Worm (Caenorhabditis elegans): ENCODE data around the gene srr-7.

The srr-7 gene

ce11 chrV:15082291-15082690 lies 45.8 kb upstream of the srr-7 start, which contains the start of the genes C01G10.10 and C01G10.9 (continued):
- TF ChIP-seq madf-6 (GFP tag; IDR thresholded peaks at IDR 0.05) (peak; percentile 54), tbx-9 (tag; optimal IDR thresholded peaks at IDR 0.05; ENCODE audit: borderline replicate concordance) (no peak), mxl-1 (tag; optimal IDR thresholded peaks at IDR 0.05) (no peak), madf-10 (tag; optimal IDR thresholded peaks at IDR 0.05) (no peak), ztf-18 (tag; optimal IDR thresholded peaks at IDR 0.05) (no peak), F23B12.7 (tag; optimal IDR thresholded peaks at IDR 0.05; ENCODE audit: insufficient read depth) (peak; percentile 16), ZK185.1 (tag; optimal IDR thresholded peaks at IDR 0.05; ENCODE audit: poor library complexity, severe bottlenecking) (peak; percentile 76), ceh-40 (GFP tag; IDR thresholded peaks at IDR 0.05) (no peak), athp-1 (tag; optimal IDR thresholded peaks at IDR 0.05) (no peak), rcor-1 (GFP tag; IDR thresholded peaks at IDR 0.05) (no peak), snpc-4 (GFP tag; optimal IDR thresholded peaks at IDR 0.05) (no peak), snpc-4 (tag; optimal IDR thresholded peaks at IDR 0.05) (peak in 2 of 4 experiments; percentile 32 to 54), zim-3 (tag; optimal IDR thresholded peaks at IDR 0.05) (no peak), lsl-1 (GFP tag; optimal IDR thresholded peaks at IDR 0.05) (peak; percentile 19), ccch-3 (GFP tag; optimal IDR thresholded peaks at IDR 0.05) (no peak), lin-40 (tag; optimal IDR thresholded peaks at IDR 0.05) (peak; percentile 50), sptf-2 (GFP tag; optimal IDR thresholded peaks at IDR 0.05) (no peak), ceh-27 (GFP tag; optimal IDR thresholded peaks at IDR 0.05) (peak; percentile 52), nhr-80 (tag; optimal IDR thresholded peaks at IDR 0.05) (no peak), K12H6.12 (tag; optimal IDR thresholded peaks at IDR 0.05) (peak; percentile 2), let-607 (tag; optimal IDR thresholded peaks at IDR 0.05) (peak in 1 of 2 experiments; percentile 54), F33H1.4 (GFP tag; IDR thresholded peaks at IDR 0.05) (peak; percentile 26; the same call in 1 of the 2 replicates), T07F8.4 (tag; optimal IDR thresholded peaks at IDR 0.05) (no peak), mcd-1 (GFP tag; IDR thresholded peaks at IDR 0.05) (peak; percentile 68), pha-4 (tag; optimal IDR thresholded peaks at IDR 0.05) (no peak), F55B11.4 (tag; optimal IDR thresholded peaks at IDR 0.05; ENCODE audit: borderline replicate concordance, insufficient read depth) (no peak), F22D6.2 (tag; optimal IDR thresholded peaks at IDR 0.05) (peak; percentile 8), dox-1 (GFP tag; IDR thresholded peaks at IDR 0.05) (0 out of 2 replicates have a peak, but pooled peaks have one; percentile 18), bed-2 (GFP tag; IDR thresholded peaks at IDR 0.05) (0 out of 2 replicates have a peak, but pooled peaks have one; percentile 42), Y53G8AR.9 (GFP tag; conservative IDR thresholded peaks at IDR 0.05) (no peak), T26A5.8 (tag; optimal IDR thresholded peaks at IDR 0.05) (no peak), him-1 (tag; optimal IDR thresholded peaks at IDR 0.05) (peak; percentile 28), bed-1 (GFP tag; IDR thresholded peaks at IDR 0.05) (no peak), Y53F4B.3 (GFP tag; IDR thresholded peaks at IDR 0.05) (no peak), B0261.1 (tag; optimal IDR thresholded peaks at IDR 0.05) (no peak)

ce11 chrV:15083659-15084058 lies 44.4 kb upstream of the srr-7 start:
- TF ChIP-seq snpc-4 (GFP tag; optimal IDR thresholded peaks at IDR 0.05): no peak
- peak in 1 of 4 experiments; percentile 28 for TF ChIP-seq snpc-4 (tag; optimal IDR thresholded peaks at IDR 0.05)
- TF ChIP-seq sdz-38 (tag; optimal IDR thresholded peaks at IDR 0.05): no peak
- no peak for TF ChIP-seq egl-44 (GFP tag; IDR thresholded peaks at IDR 0.05)
- no peak for TF ChIP-seq nfya-1 (tag; optimal IDR thresholded peaks at IDR 0.05; ENCODE audit: borderline replicate concordance, insufficient read depth)
- no peak for TF ChIP-seq rcor-1 (GFP tag; IDR thresholded peaks at IDR 0.05)
- no peak for TF ChIP-seq tbx-9 (tag; optimal IDR thresholded peaks at IDR 0.05; ENCODE audit: borderline replicate concordance)
- TF ChIP-seq hrde-1 (tag; optimal IDR thresholded peaks at IDR 0.05; ENCODE audit: borderline replicate concordance): no peak
- TF ChIP-seq rpc-1 (optimal IDR thresholded peaks at IDR 0.05): no peak
- no peak for TF ChIP-seq rpc-1 (tag; optimal IDR thresholded peaks at IDR 0.05)
- TF ChIP-seq Y67H2A.10 (GFP tag; conservative IDR thresholded peaks at IDR 0.05): no peak
- TF ChIP-seq nfyb-1 (GFP tag; IDR thresholded peaks at IDR 0.05): 0 out of 2 replicates have a peak, but pooled peaks have one; percentile 27
- TF ChIP-seq ccch-3 (GFP tag; optimal IDR thresholded peaks at IDR 0.05): no peak
- 0 out of 2 replicates have a peak, but pooled peaks have one; percentile 35 for TF ChIP-seq cebp-2 (GFP tag; IDR thresholded peaks at IDR 0.05)
- no peak for TF ChIP-seq lag-1 (GFP tag; IDR thresholded peaks at IDR 0.05)
- no peak for TF ChIP-seq hmg-20 (GFP tag; IDR thresholded peaks at IDR 0.05)
- TF ChIP-seq gei-17 (GFP tag; optimal IDR thresholded peaks at IDR 0.05): no peak
- TF ChIP-seq dox-1 (GFP tag; IDR thresholded peaks at IDR 0.05): no peak
- peak; percentile 58 for TF ChIP-seq ekl-4 (GFP tag; IDR thresholded peaks at IDR 0.05)
- peak; percentile 18 for TF ChIP-seq atf-7 (tag; optimal IDR thresholded peaks at IDR 0.05)

All from whole organism, young adult.